Fruit fly (Drosophila melanogaster): ENCODE measurements around the gene CG15747.

Gene CG15747

dm6 chrX:13296405-13297183, 41.5 kb upstream of the CG15747 start, which contains the start of gene CG1622 (continued):
- no peak for TF ChIP-seq MTF-1 (GFP tag; optimal IDR thresholded peaks at IDR 0.05; ENCODE audit: borderline replicate concordance)
- peak; percentile 17 for TF ChIP-seq gcm (GFP tag; optimal IDR thresholded peaks at IDR 0.05)
- TF ChIP-seq Nf-YB (GFP tag; optimal IDR thresholded peaks at IDR 0.05), result peak; percentile 7
- TF ChIP-seq Dad (GFP tag; optimal IDR thresholded peaks at IDR 0.05), result no peak
- no peak for TF ChIP-seq CG18599 (GFP tag; optimal IDR thresholded peaks at IDR 0.05)
- no peak for TF ChIP-seq CG12071 (GFP tag; optimal IDR thresholded peaks at IDR 0.05)
- peak; percentile 51 for TF ChIP-seq sug (tag; optimal IDR thresholded peaks at IDR 0.05)
- TF ChIP-seq Meics (GFP tag; optimal IDR thresholded peaks at IDR 0.05), result peak; percentile 17
- no peak for TF ChIP-seq nau (GFP tag; optimal IDR thresholded peaks at IDR 0.05)
- TF ChIP-seq HmgD (GFP tag; optimal IDR thresholded peaks at IDR 0.05), result no peak
- peak; percentile 17 for TF ChIP-seq Chrac-16 (GFP tag; optimal IDR thresholded peaks at IDR 0.05)
- TF ChIP-seq CG1603 (tag; optimal IDR thresholded peaks at IDR 0.05), result no peak
- TF ChIP-seq CG7839 (tag; optimal IDR thresholded peaks at IDR 0.05), result no peak
- no peak for TF ChIP-seq fd64A (GFP tag; optimal IDR thresholded peaks at IDR 0.05)
- TF ChIP-seq Six4 (GFP tag; optimal IDR thresholded peaks at IDR 0.05), result no peak
- TF ChIP-seq sqz (GFP tag; optimal IDR thresholded peaks at IDR 0.05), result peak; percentile 10
- TF ChIP-seq CG10147 (GFP tag; optimal IDR thresholded peaks at IDR 0.05), result no peak
- no peak for TF ChIP-seq Antp (GFP tag; optimal IDR thresholded peaks at IDR 0.05)
- peak; percentile 31 for TF ChIP-seq CG30403 (GFP tag; optimal IDR thresholded peaks at IDR 0.05)
- TF ChIP-seq Dip2 (GFP tag; IDR thresholded peaks at IDR 0.05), result no peak
- peak; percentile 1 for TF ChIP-seq CG8290 (GFP tag; optimal IDR thresholded peaks at IDR 0.05)
- no peak for TF ChIP-seq CG8290 (tag; optimal IDR thresholded peaks at IDR 0.05)
- TF ChIP-seq CG34422 (GFP tag; IDR thresholded peaks at IDR 0.05), result peak; percentile 44; the same call in 1 of the 3 replicates
- no peak for TF ChIP-seq CG3407 (GFP tag; optimal IDR thresholded peaks at IDR 0.05)
- TF ChIP-seq Bgb (GFP tag; IDR thresholded peaks at IDR 0.05; ENCODE audit: partially characterized antibody), result peak; percentile 44
- no peak for TF ChIP-seq ato (GFP tag; IDR thresholded peaks at IDR 0.05; ENCODE audit: partially characterized antibody)
- TF ChIP-seq CG18764 (GFP tag; optimal IDR thresholded peaks at IDR 0.05), result no peak
- TF ChIP-seq CG10267 (tag; optimal IDR thresholded peaks at IDR 0.05), result peak; percentile 35
- no peak for TF ChIP-seq CG3726 (GFP tag; IDR thresholded peaks at IDR 0.05)
- no peak for TF ChIP-seq mam (GFP tag; optimal IDR thresholded peaks at IDR 0.05)
- TF ChIP-seq Atf-2 (GFP tag; optimal IDR thresholded peaks at IDR 0.05), result no peak
- TF ChIP-seq HLH4C (GFP tag; IDR thresholded peaks at IDR 0.05; ENCODE audit: partially characterized antibody), result 0 out of 3 replicates have a peak, but pooled peaks have one; percentile 13
- TF ChIP-seq CG12155 (GFP tag; optimal IDR thresholded peaks at IDR 0.05), result peak; percentile 10
- no peak for TF ChIP-seq croc (GFP tag; conservative IDR thresholded peaks at IDR 0.05)
- TF ChIP-seq CG12659 (GFP tag; optimal IDR thresholded peaks at IDR 0.05), result peak; percentile 59
- no peak for TF ChIP-seq B-H2 (GFP tag; optimal IDR thresholded peaks at IDR 0.05)
- no peak for TF ChIP-seq GATAe (GFP tag; conservative IDR thresholded peaks at IDR 0.05)
- TF ChIP-seq en (GFP tag; optimal IDR thresholded peaks at IDR 0.05), result no peak
- TF ChIP-seq CG14710 (tag; optimal IDR thresholded peaks at IDR 0.05), result peak; percentile 53
- TF ChIP-seq cad (GFP tag; optimal IDR thresholded peaks at IDR 0.05), result no peak
- no peak for TF ChIP-seq dati (GFP tag; IDR thresholded peaks at IDR 0.05)
- TF ChIP-seq otp (GFP tag; IDR thresholded peaks at IDR 0.05), result no peak
- no peak for TF ChIP-seq Dip3 (GFP tag; optimal IDR thresholded peaks at IDR 0.05)
- TF ChIP-seq Atf3 (GFP tag; optimal IDR thresholded peaks at IDR 0.05), result no peak
- peak; percentile 71 for TF ChIP-seq NFAT (GFP tag; IDR thresholded peaks at IDR 0.05)
- no peak for TF ChIP-seq Mrtf (GFP tag; IDR thresholded peaks at IDR 0.05)
- no peak for TF ChIP-seq CG7987 (GFP tag; optimal IDR thresholded peaks at IDR 0.05)
- peak; percentile 70 for TF ChIP-seq Med (GFP tag)
- TF ChIP-seq CG31388 (GFP tag; optimal IDR thresholded peaks at IDR 0.05), result no peak
- TF ChIP-seq CG12769 (tag; optimal IDR thresholded peaks at IDR 0.05), result no peak
